Worm (Caenorhabditis elegans): ENCODE data around the gene fut-2.
A peak's percentile ranks its signal among the peaks of the same experiment; 100 is the strongest.

fut-2 gene

ce11 chrV:6616294-6616693 lies 40.6 kb upstream of the fut-2 start:
- TF ChIP-seq F37D6.2 (tag; optimal IDR thresholded peaks at IDR 0.05) (no peak), F44E2.7 (GFP tag; IDR thresholded peaks at IDR 0.05) (no peak), gei-8 (GFP tag; optimal IDR thresholded peaks at IDR 0.05) (no peak), egl-27 (tag; optimal IDR thresholded peaks at IDR 0.05) (no peak), nhr-42 (GFP tag; IDR thresholded peaks at IDR 0.05) (no peak), nhr-25 (tag; optimal IDR thresholded peaks at IDR 0.05; ENCODE audit: borderline replicate concordance, insufficient read depth) (no peak), daf-16 (GFP tag; optimal IDR thresholded peaks at IDR 0.05) (no peak), daf-16 (tag; optimal IDR thresholded peaks at IDR 0.05) (peak; percentile 88), dmd-6 (GFP tag; IDR thresholded peaks at IDR 0.05) (peak; percentile 46; the same call in 1 of the 2 replicates), pqm-1 (tag; optimal IDR thresholded peaks at IDR 0.05) (peak; percentile 52), nhr-28 (tag; optimal IDR thresholded peaks at IDR 0.05) (peak; percentile 95), rbr-2 (tag; optimal IDR thresholded peaks at IDR 0.05) (no peak), hlh-11 (tag; optimal IDR thresholded peaks at IDR 0.05) (no peak), spr-1 (tag; optimal IDR thresholded peaks at IDR 0.05) (no peak)

ce11 chrV:6614968-6615367 lies 39.3 kb upstream of the fut-2 start:
- peak; percentile 74 for TF ChIP-seq aha-1 (tag)
- TF ChIP-seq lin-1 (GFP tag; IDR thresholded peaks at IDR 0.05): no peak
- peak; percentile 73 for TF ChIP-seq set-16 (GFP tag; IDR thresholded peaks at IDR 0.05)

ce11 chrV:6614152-6614734 lies 38.6 kb upstream of the fut-2 start, which contains the start of gene cpr-4:
cpr-4 (plus strand) TSS chrV:6614674.
- TF ChIP-seq pqm-1 (tag; optimal IDR thresholded peaks at IDR 0.05) (peak; percentile 98), egl-43 (GFP tag; IDR thresholded peaks at IDR 0.05) (no peak), nhr-77 (tag; optimal IDR thresholded peaks at IDR 0.05) (peak; percentile 88), Y5F2A.4 (GFP tag; optimal IDR thresholded peaks at IDR 0.05) (no peak), daf-19 (GFP tag; conservative IDR thresholded peaks at IDR 0.05) (no peak), gei-8 (GFP tag; optimal IDR thresholded peaks at IDR 0.05) (no peak), nhr-11 (tag; optimal IDR thresholded peaks at IDR 0.05) (no peak), dmd-9 (GFP tag; IDR thresholded peaks at IDR 0.05) (0 out of 2 replicates have a peak, but pooled peaks have one; percentile 11), D1046.2 (GFP tag; IDR thresholded peaks at IDR 0.05) (no peak), F37D6.2 (tag; optimal IDR thresholded peaks at IDR 0.05) (no peak), nhr-111 (GFP tag; optimal IDR thresholded peaks at IDR 0.05) (no peak), mep-1 (tag; optimal IDR thresholded peaks at IDR 0.05) (peak; percentile 45), mes-2 (tag; optimal IDR thresholded peaks at IDR 0.05; ENCODE audit: poor library complexity, severe bottlenecking) (peak; percentile 38), ceh-28 (tag; optimal IDR thresholded peaks at IDR 0.05) (no peak), fkh-10 (GFP tag; optimal IDR thresholded peaks at IDR 0.05) (no peak), mxl-3 (GFP tag; optimal IDR thresholded peaks at IDR 0.05) (peak; percentile 12), zfp-3 (GFP tag; conservative IDR thresholded peaks at IDR 0.05) (no peak), daf-8 (GFP tag; IDR thresholded peaks at IDR 0.05) (no peak), fos-1 (tag; optimal IDR thresholded peaks at IDR 0.05) (peak; percentile 8), snpc-4 (tag; optimal IDR thresholded peaks at IDR 0.05) (no peak), aly-2 (tag; optimal IDR thresholded peaks at IDR 0.05) (no peak), spr-1 (tag; optimal IDR thresholded peaks at IDR 0.05) (no peak), cey-2 (tag; optimal IDR thresholded peaks at IDR 0.05; ENCODE audit: borderline replicate concordance, insufficient read depth) (no peak), R02D3.7 (tag; optimal IDR thresholded peaks at IDR 0.05) (no peak), lin-39 (tag; optimal IDR thresholded peaks at IDR 0.05) (no peak), aha-1 (tag) (no peak), mdt-29 (GFP tag; IDR thresholded peaks at IDR 0.05) (no peak), ZK546.5 (tag; optimal IDR thresholded peaks at IDR 0.05) (no peak), Y105C5A.15 (GFP tag; IDR thresholded peaks at IDR 0.05) (no peak), ceh-20 (GFP tag; IDR thresholded peaks at IDR 0.05) (no peak), ceh-62 (tag; optimal IDR thresholded peaks at IDR 0.05) (no peak), unc-62 (GFP tag; optimal IDR thresholded peaks at IDR 0.05 in 1 of 2) (peak in 1 of 2 experiments; percentile 96), unc-62 (tag; optimal IDR thresholded peaks at IDR 0.05) (no peak), arid-1 (GFP tag; conservative IDR thresholded peaks at IDR 0.05) (no peak), zip-2 (tag; optimal IDR thresholded peaks at IDR 0.05) (no peak), hlh-30 (tag; optimal IDR thresholded peaks at IDR 0.05; ENCODE audit: insufficient read depth) (peak; percentile 74)

All from whole organism, L4 larva.